Fruit fly (Drosophila melanogaster) whole organism, embryonic: ENCODE measurements around the gene lgs.
A peak's percentile ranks its signal among the peaks of the same experiment; 100 is the strongest.

Source experiments
- Atf6 ChIP-seq: fragments of 200-800 bp; sonication (Bioruptor generic); IDR thresholded peaks from 2 replicates; pipeline ENCODE4 v1.3.6; 2022; ENCODE audit warnings: missing biosample characterization, missing genetic modification characterization
- C15 ChIP-seq: fragments of 200-800 bp; sonication (Bioruptor generic); IDR thresholded peaks from 3 replicates; pipeline ENCODE4 v1.3.6; 2022; ENCODE audit warnings: missing biosample characterization, missing genetic modification characterization
- CG10543 ChIP-seq: fragments of 200-800 bp; sonication (Bioruptor generic); optimal IDR thresholded peaks from 3 replicates; lab custom pipeline; 2017; ENCODE audit warnings: missing biosample characterization, mild to moderate bottlenecking, missing genetic modification characterization, moderate library complexity
- CG11695 ChIP-seq: fragments of 200-800 bp; sonication (Bioruptor generic); IDR thresholded peaks from 3 replicates; pipeline ENCODE4 v1.3.6; 2022; ENCODE audit warnings: missing biosample characterization, missing genetic modification characterization
- CG12155 ChIP-seq: fragments of 200-800 bp; sonication (Bioruptor generic); optimal IDR thresholded peaks from 3 replicates; lab custom pipeline; 2016; ENCODE audit warnings: missing biosample characterization, missing genetic modification characterization
- CG13624 ChIP-seq: fragments of 200-800 bp; sonication (Bioruptor generic); optimal IDR thresholded peaks from 2 replicates; lab custom pipeline; 2016; ENCODE audit warnings: missing biosample characterization, missing genetic modification characterization
- CG16863 ChIP-seq: fragments of 200-800 bp; sonication (Bioruptor generic); optimal IDR thresholded peaks from 3 replicates; lab custom pipeline; 2016; ENCODE audit warnings: missing biosample characterization, missing genetic modification characterization
- CG17359 ChIP-seq: fragments of 200-800 bp; sonication (Bioruptor generic); optimal IDR thresholded peaks from 3 replicates; lab custom pipeline; 2018; ENCODE audit warnings: missing biosample characterization, mild to moderate bottlenecking, missing genetic modification characterization, moderate library complexity
- CG2199 ChIP-seq: fragments of 200-800 bp; sonication (Bioruptor generic); IDR thresholded peaks from 3 replicates; pipeline ENCODE4 v1.3.6; 2022; ENCODE audit warnings: missing biosample characterization, missing genetic modification characterization
- CG3726 ChIP-seq: fragments of 200-800 bp; sonication (Bioruptor generic); IDR thresholded peaks from 3 replicates; pipeline ENCODE4, ENCODE4 v1.3.6; 2022; ENCODE audit warnings: missing biosample characterization, missing genetic modification characterization
- CG4328 ChIP-seq: fragments of 200-800 bp; sonication (Bioruptor generic); optimal IDR thresholded peaks from 3 replicates; lab custom pipeline; 2017; ENCODE audit warnings: missing biosample characterization, missing genetic modification reagents, missing genetic modification characterization
- CG4424 ChIP-seq: fragments of 200-800 bp; sonication (Bioruptor generic); optimal IDR thresholded peaks from 3 replicates; lab custom pipeline; 2016; ENCODE audit warnings: missing biosample characterization, missing genetic modification characterization
- CG7556 ChIP-seq: fragments of 200-800 bp; sonication (Bioruptor generic); optimal IDR thresholded peaks from 2 replicates; lab custom pipeline; 2017; ENCODE audit warnings: missing biosample characterization, mild to moderate bottlenecking, missing genetic modification characterization
- CG8388 ChIP-seq: fragments of 200-800 bp; sonication (Bioruptor generic); optimal IDR thresholded peaks from 2 replicates; lab custom pipeline; 2019; ENCODE audit warnings: missing biosample characterization, mild to moderate bottlenecking, missing genetic modification characterization, moderate library complexity
- CG9437 ChIP-seq: fragments of 200-800 bp; sonication (Bioruptor generic); optimal IDR thresholded peaks from 2 replicates; lab custom pipeline; 2018; ENCODE audit warnings: missing biosample characterization, mild to moderate bottlenecking, missing genetic modification characterization
- CG9727 ChIP-seq: fragments of 200-800 bp; sonication (Bioruptor generic); optimal IDR thresholded peaks from 3 replicates; lab custom pipeline; 2017; ENCODE audit warnings: missing biosample characterization, mild to moderate bottlenecking, missing genetic modification characterization
- CG9817 ChIP-seq: fragments of 200-800 bp; sonication (Bioruptor generic); optimal IDR thresholded peaks from 2 replicates; lab custom pipeline; 2018; ENCODE audit warnings: missing biosample characterization, mild to moderate bottlenecking, missing genetic modification characterization, moderate library complexity
- Deaf1 ChIP-seq: fragments of 200-800 bp; optimal IDR thresholded peaks from 3 replicates; lab custom pipeline; 2019; ENCODE audit warnings: missing biosample characterization, mild to moderate bottlenecking, missing genetic modification characterization, moderate library complexity
- Dfd ChIP-seq, 2 experiments: fragments of >200 bp; optimal IDR thresholded peaks; 2 replicates each; lab custom pipeline; 2017; ENCODE audit warnings: missing biosample characterization in 2 of 2, missing genetic modification characterization in 2 of 2
- Eip74EF ChIP-seq, 2 experiments: fragments of 200-800 bp in 1 of 2; fragments of >200 bp in 1 of 2; sonication (Bioruptor generic) in 1 of 2; optimal IDR thresholded peaks; 2 replicates each; lab custom pipeline; 2017 to 2019; ENCODE audit warnings: missing biosample characterization in 2 of 2, missing genetic modification characterization in 2 of 2, mild to moderate bottlenecking in 1 of 2, moderate library complexity in 1 of 2
- HLH3B ChIP-seq: fragments of 200-800 bp; sonication (Bioruptor generic); IDR thresholded peaks from 2 replicates; pipeline ENCODE4 v1.3.6; 2022; ENCODE audit warnings: missing biosample characterization, missing genetic modification characterization
- Hand ChIP-seq: fragments of 200-800 bp; sonication (Bioruptor generic); optimal IDR thresholded peaks from 2 replicates; lab custom pipeline; 2017; ENCODE audit warnings: mild to moderate bottlenecking, missing biosample characterization, missing genetic modification reagents, missing genetic modification characterization
- Hr39 ChIP-seq: fragments of >200 bp; optimal IDR thresholded peaks from 2 replicates; lab custom pipeline; 2017
- Hsf ChIP-seq: fragments of 200-800 bp; sonication (Bioruptor generic); optimal IDR thresholded peaks from 3 replicates; lab custom pipeline; 2016; ENCODE audit warnings: missing biosample characterization, missing genetic modification characterization
- Lpt ChIP-seq: fragments of >200 bp; optimal IDR thresholded peaks from 2 replicates; lab custom pipeline; 2018; ENCODE audit warnings: missing biosample characterization, missing genetic modification characterization
- Med ChIP-seq: fragments of 200-800 bp; sonication (Bioruptor generic); peaks from one replicate; lab custom pipeline; 2016; ENCODE audit warnings: missing biosample characterization, missing genetic modification characterization, mild to moderate bottlenecking, inconsistent platforms, moderate library complexity
- Nf-YB ChIP-seq: fragments of 200-800 bp; sonication (Bioruptor generic); optimal IDR thresholded peaks from 3 replicates; lab custom pipeline; 2019; ENCODE audit warnings: missing biosample characterization, mild to moderate bottlenecking, missing genetic modification characterization, moderate library complexity
- Ravus ChIP-seq: fragments of 200-800 bp; sonication (Bioruptor generic); IDR thresholded peaks from 2 replicates; pipeline ENCODE4 v1.3.6; 2022; ENCODE audit warnings: missing biosample characterization, missing genetic modification characterization
- Side ChIP-seq: fragments of 200-800 bp; sonication (Bioruptor generic); optimal IDR thresholded peaks from 2 replicates; lab custom pipeline; 2016; ENCODE audit warnings: missing biosample characterization, missing genetic modification characterization
- Sry-δ ChIP-seq: fragments of 200-800 bp; sonication (Bioruptor generic); optimal IDR thresholded peaks from 2 replicates; lab custom pipeline; 2016; ENCODE audit warnings: missing biosample characterization, missing genetic modification characterization
- az2 ChIP-seq: fragments of 200-800 bp; sonication (Bioruptor generic); optimal IDR thresholded peaks from 3 replicates; lab custom pipeline; 2016; ENCODE audit warnings: missing biosample characterization, missing genetic modification characterization
- bab2 ChIP-seq: fragments of 200-800 bp; sonication (Bioruptor generic); optimal IDR thresholded peaks from 2 replicates; lab custom pipeline; 2016; ENCODE audit warnings: missing biosample characterization, missing genetic modification characterization
- br ChIP-seq: fragments of >200 bp; optimal IDR thresholded peaks from 2 replicates; lab custom pipeline; 2017
- bsh ChIP-seq, 2 experiments: fragments of 200-800 bp; sonication (Bioruptor generic); optimal IDR thresholded peaks; 2 replicates each; lab custom pipeline; 2017 to 2018; ENCODE audit warnings: mild to moderate bottlenecking in 2 of 2, missing biosample characterization in 2 of 2, missing genetic modification characterization in 2 of 2, moderate library complexity in 1 of 2
- disco-r ChIP-seq: fragments of 200-800 bp; sonication (Bioruptor generic); optimal IDR thresholded peaks from 2 replicates; lab custom pipeline; 2016; ENCODE audit warnings: missing biosample characterization, missing genetic modification characterization
- dmrt11E ChIP-seq: fragments of 200-800 bp; sonication (Bioruptor generic); optimal IDR thresholded peaks from 3 replicates; lab custom pipeline; 2018; ENCODE audit warnings: missing biosample characterization, mild to moderate bottlenecking, missing genetic modification characterization, moderate library complexity
- emc ChIP-seq: fragments of 200-800 bp; sonication (Bioruptor generic); optimal IDR thresholded peaks from 2 replicates; lab custom pipeline; 2016; ENCODE audit warnings: missing biosample characterization, missing genetic modification characterization
- exex ChIP-seq: fragments of 200-800 bp; sonication (Bioruptor generic); optimal IDR thresholded peaks from 4 replicates; lab custom pipeline; 2018; ENCODE audit warnings: missing biosample characterization, mild to moderate bottlenecking, missing genetic modification characterization, moderate library complexity
- gcm2 ChIP-seq: fragments of 200-800 bp; sonication (Bioruptor generic); optimal IDR thresholded peaks from 2 replicates; lab custom pipeline; 2016; ENCODE audit warnings: missing biosample characterization, missing genetic modification characterization
- hb ChIP-seq: fragments of 200-800 bp; sonication (Bioruptor generic); IDR thresholded peaks from 3 replicates; pipeline ENCODE4 v1.3.6; 2022; ENCODE audit warnings: missing biosample characterization, missing genetic modification characterization; ENCODE audit not compliant: partially characterized antibody
- jing ChIP-seq: fragments of 200-800 bp; sonication (Bioruptor generic); optimal IDR thresholded peaks from 2 replicates; lab custom pipeline; 2018; ENCODE audit warnings: missing biosample characterization, mild to moderate bottlenecking, missing genetic modification characterization
- lov ChIP-seq, 2 experiments: fragments of 200-800 bp in 1 of 2; fragments of >200 bp in 1 of 2; sonication (Bioruptor generic) in 1 of 2; IDR thresholded peaks in 1 of 2; optimal IDR thresholded peaks in 1 of 2; 2 replicates in 1 of 2; 3 replicates in 1 of 2; pipeline versions ENCODE4 v1.3.6 to Lab custom; 2017 to 2022; ENCODE audit warnings: missing biosample characterization in 1 of 2, missing genetic modification characterization in 1 of 2
- org-1 ChIP-seq: fragments of 200-800 bp; sonication (Bioruptor generic); optimal IDR thresholded peaks from 2 replicates; lab custom pipeline; 2017; ENCODE audit warnings: missing biosample characterization, missing genetic modification characterization
- pb ChIP-seq: fragments of 200-800 bp; sonication (Bioruptor generic); optimal IDR thresholded peaks from 3 replicates; lab custom pipeline; 2016; ENCODE audit warnings: missing biosample characterization, missing genetic modification characterization
- ranshi ChIP-seq: fragments of 200-800 bp; sonication (Bioruptor generic); IDR thresholded peaks from 2 replicates; pipeline ENCODE4 v1.3.6; 2022; ENCODE audit warnings: missing biosample characterization, missing genetic modification characterization
- rib ChIP-seq: fragments of 200-800 bp; sonication (Bioruptor generic); IDR thresholded peaks from 2 replicates; pipeline ENCODE4 v1.3.6; 2022; ENCODE audit warnings: missing biosample characterization, missing genetic modification characterization
- so ChIP-seq: fragments of 200-800 bp; sonication (Bioruptor generic); IDR thresholded peaks from 3 replicates; pipeline ENCODE4 v1.3.6; 2022; ENCODE audit warnings: missing biosample characterization, missing genetic modification characterization
- stc ChIP-seq: fragments of 200-800 bp; sonication (Bioruptor generic); IDR thresholded peaks from 2 replicates; pipeline ENCODE4 v1.3.6; 2022; ENCODE audit warnings: missing biosample characterization, missing genetic modification characterization
- tap ChIP-seq: fragments of 200-800 bp; optimal IDR thresholded peaks from 3 replicates; lab custom pipeline; 2019; ENCODE audit warnings: missing biosample characterization, mild to moderate bottlenecking, missing genetic modification characterization, moderate library complexity
- unc-4 ChIP-seq: fragments of 200-800 bp; sonication (Bioruptor generic); IDR thresholded peaks from 2 replicates; pipeline ENCODE4 v1.3.6; 2022; ENCODE audit warnings: missing biosample characterization, missing genetic modification characterization; ENCODE audit not compliant: partially characterized antibody
- wek ChIP-seq: fragments of 200-800 bp; sonication (Bioruptor generic); optimal IDR thresholded peaks from 3 replicates; lab custom pipeline; 2018; ENCODE audit warnings: missing biosample characterization, mild to moderate bottlenecking, missing genetic modification characterization, moderate library complexity
- wor ChIP-seq: fragments of 200-800 bp; sonication (Bioruptor generic); IDR thresholded peaks from 2 replicates; pipeline ENCODE4 v1.3.6; 2022; ENCODE audit warnings: missing biosample characterization, missing genetic modification characterization

lgs gene

DNA sequence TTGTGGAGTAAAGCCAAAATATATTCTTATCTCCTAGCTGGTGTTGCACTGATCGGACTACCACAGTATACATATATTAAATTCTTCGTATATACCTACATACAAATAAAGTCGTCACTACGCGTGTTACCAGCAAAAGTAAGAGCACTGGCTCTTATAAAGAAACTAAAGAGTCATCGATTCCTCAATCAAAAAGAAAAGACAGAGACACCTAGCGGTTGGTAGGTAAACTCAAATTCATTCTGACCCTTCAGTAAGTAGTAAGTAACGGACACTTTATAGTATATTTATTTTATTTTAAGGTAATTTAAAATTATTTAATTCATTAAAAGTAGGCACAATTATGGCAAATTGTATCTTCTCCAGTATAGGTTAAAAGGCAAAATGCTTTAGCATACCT is 39.4 kb downstream of the lgs start (continued):
- TF ChIP-seq wor (GFP tag; lab: Robert Waterston, UW) = no peak
- no peak for TF ChIP-seq CG7556 (GFP tag; lab: Kevin White, UChicago)
- TF ChIP-seq CG3726 = no peak
- TF ChIP-seq jing (GFP tag; lab: Kevin White, UChicago) = no peak
- TF ChIP-seq wek = peak; percentile 60
- no peak for TF ChIP-seq CG12155 (GFP tag; lab: Kevin White, UChicago)
- TF ChIP-seq Side (GFP tag; lab: Kevin White, UChicago) = peak; percentile 7
- no peak for TF ChIP-seq dmrt11E
- TF ChIP-seq gcm2 (GFP tag; lab: Kevin White, UChicago) = no peak
- TF ChIP-seq rib = no peak
- TF ChIP-seq emc (GFP tag; lab: Kevin White, UChicago) = no peak
- TF ChIP-seq Med (GFP tag; lab: Kevin White, UChicago) = peak; percentile 87
- no peak for TF ChIP-seq Hsf
- no peak for TF ChIP-seq unc-4
- no peak for TF ChIP-seq bab2 (GFP tag; lab: Kevin White, UChicago)
- no peak for TF ChIP-seq hb
- no peak for TF ChIP-seq Dfd (GFP tag; optimal IDR thresholded peaks at IDR 0.05; lab: Kevin White, UChicago)
- TF ChIP-seq CG9727 (GFP tag; lab: Kevin White, UChicago) = peak; percentile 35
- TF ChIP-seq CG11695 (GFP tag; lab: Robert Waterston, UW) = no peak
- TF ChIP-seq Sry-δ (GFP tag; lab: Kevin White, UChicago) = no peak
- peak; percentile 47; the same call in 1 of the 2 replicates for TF ChIP-seq stc (GFP tag; lab: Robert Waterston, UW)
- peak; percentile 65 for TF ChIP-seq tap (tag; lab: Kevin White, UChicago)
- TF ChIP-seq CG13624 (GFP tag; lab: Kevin White, UChicago) = no peak
- TF ChIP-seq az2 = peak; percentile 60
- TF ChIP-seq CG9437 (GFP tag; lab: Kevin White, UChicago) = peak; percentile 64
- peak; percentile 37 for TF ChIP-seq Nf-YB (GFP tag; lab: Kevin White, UChicago)
- TF ChIP-seq Ravus (GFP tag; lab: Robert Waterston, UW) = no peak
- peak; percentile 50 to 55 for TF ChIP-seq bsh (GFP tag; optimal IDR thresholded peaks at IDR 0.05; lab: Kevin White, UChicago)
- no peak for TF ChIP-seq CG16863 (GFP tag; lab: Kevin White, UChicago)
- TF ChIP-seq HLH3B (GFP tag; lab: Robert Waterston, UW) = no peak
- TF ChIP-seq CG2199 = peak; percentile 94
- no peak for TF ChIP-seq exex (tag; lab: Kevin White, UChicago)
- no peak for TF ChIP-seq Hand (GFP tag; lab: Kevin White, UChicago)
- TF ChIP-seq CG17359 = peak; percentile 45
- TF ChIP-seq CG9817 = no peak
- no peak for TF ChIP-seq Deaf1 (tag; lab: Kevin White, UChicago)
- no peak for TF ChIP-seq CG10543 (GFP tag; lab: Kevin White, UChicago)
- TF ChIP-seq so (GFP tag; lab: Robert Waterston, UW) = no peak
- TF ChIP-seq lov (optimal IDR thresholded peaks at IDR 0.05; lab: Kevin White, UChicago) = no peak
- TF ChIP-seq lov (GFP tag; IDR thresholded peaks at IDR 0.05; lab: Robert Waterston, UW) = no peak
- peak; percentile 71 for TF ChIP-seq CG4424 (GFP tag; lab: Kevin White, UChicago)
- TF ChIP-seq CG8388 (GFP tag; lab: Kevin White, UChicago) = peak; percentile 60
- no peak for TF ChIP-seq org-1 (GFP tag; lab: Kevin White, UChicago)
- TF ChIP-seq Eip74EF (GFP tag; optimal IDR thresholded peaks at IDR 0.05; lab: Kevin White, UChicago) = peak in 1 of 2 experiments; percentile 48
- TF ChIP-seq Lpt (GFP tag; lab: Kevin White, UChicago) = peak; percentile 37
- TF ChIP-seq CG4328 (GFP tag; lab: Kevin White, UChicago) = peak; percentile 19
- TF ChIP-seq pb (GFP tag; lab: Kevin White, UChicago) = no peak
- TF ChIP-seq Hr39 (lab: Kevin White, UChicago) = no peak
- no peak for TF ChIP-seq disco-r (GFP tag; lab: Kevin White, UChicago)
- no peak for TF ChIP-seq C15 (GFP tag; lab: Robert Waterston, UW)
- no peak for TF ChIP-seq Atf6
- TF ChIP-seq br (lab: Kevin White, UChicago) = no peak
- no peak; the same call in 1 of the 2 replicates for TF ChIP-seq ranshi (GFP tag; lab: Robert Waterston, UW)
